Fruit fly (Drosophila melanogaster) whole organism, prepupa: ENCODE measurements around the gene CG34290.

Source experiments
- CG11294 ChIP-seq: fragments of 200-800 bp; sonication (Bioruptor generic); IDR thresholded peaks from 2 replicates; pipeline ENCODE4 v1.3.6; 2022; ENCODE audit warnings: missing biosample characterization, missing genetic modification characterization
- CG11762 ChIP-seq: fragments of 200-800 bp; sonication (Bioruptor generic); optimal IDR thresholded peaks from 3 replicates; lab custom pipeline; 2016; ENCODE audit warnings: missing biosample characterization, missing genetic modification characterization; ENCODE audit not compliant: insufficient read depth
- CG15336 ChIP-seq: fragments of 200-800 bp; sonication (Bioruptor generic); IDR thresholded peaks from 2 replicates; pipeline ENCODE4 v1.3.6; 2022; ENCODE audit warnings: missing biosample characterization, missing genetic modification characterization
- CG1621 ChIP-seq: fragments of 200-800 bp; sonication (Bioruptor generic); optimal IDR thresholded peaks from 3 replicates; lab custom pipeline; 2018; ENCODE audit warnings: missing biosample characterization, mild to moderate bottlenecking, missing genetic modification characterization
- CG16779 ChIP-seq: fragments of 200-800 bp; sonication (Bioruptor generic); optimal IDR thresholded peaks from 3 replicates; lab custom pipeline; 2017; ENCODE audit warnings: missing biosample characterization, mild to moderate bottlenecking, missing genetic modification characterization
- CG31627 ChIP-seq: fragments of 200-800 bp; sonication (Bioruptor generic); optimal IDR thresholded peaks from 3 replicates; lab custom pipeline; 2016; ENCODE audit warnings: missing biosample characterization, missing genetic modification characterization
- CG32006 ChIP-seq: fragments of 200-800 bp; sonication (Bioruptor generic); optimal IDR thresholded peaks from 3 replicates; lab custom pipeline; 2017; ENCODE audit warnings: missing biosample characterization, mild to moderate bottlenecking, missing genetic modification characterization
- CG34406 ChIP-seq: fragments of 200-800 bp; sonication (Bioruptor generic); optimal IDR thresholded peaks from 3 replicates; lab custom pipeline; 2016; ENCODE audit warnings: missing biosample characterization, missing genetic modification characterization
- CG4318 ChIP-seq: fragments of 200-800 bp; sonication (Bioruptor generic); optimal IDR thresholded peaks from 3 replicates; lab custom pipeline; 2017; ENCODE audit warnings: missing biosample characterization, mild to moderate bottlenecking, missing genetic modification characterization
- CG6163 ChIP-seq: fragments of 200-800 bp; sonication (Bioruptor generic); IDR thresholded peaks from 3 replicates; pipeline ENCODE4 v1.3.6; 2022; ENCODE audit warnings: missing biosample characterization, missing genetic modification characterization
- CG6808 ChIP-seq: fragments of 200-800 bp; sonication (Bioruptor generic); optimal IDR thresholded peaks from 3 replicates; lab custom pipeline; 2017; ENCODE audit warnings: missing biosample characterization, missing genetic modification characterization, mild to moderate bottlenecking, moderate library complexity, missing genetic modification reagents
- CG6854 ChIP-seq: fragments of 200-800 bp; sonication (Bioruptor generic); optimal IDR thresholded peaks from 2 replicates; lab custom pipeline; 2017; ENCODE audit warnings: missing biosample characterization, mild to moderate bottlenecking, missing genetic modification characterization
- CG7368 ChIP-seq: fragments of 200-800 bp; sonication (Bioruptor generic); optimal IDR thresholded peaks from 3 replicates; lab custom pipeline; 2016; ENCODE audit warnings: missing biosample characterization, missing genetic modification characterization
- CG8119 ChIP-seq: fragments of 200-800 bp; sonication (Bioruptor generic); IDR thresholded peaks from 3 replicates; pipeline ENCODE4 v1.3.6; 2022; ENCODE audit warnings: missing biosample characterization, missing genetic modification characterization
- CG8319 ChIP-seq: fragments of 200-800 bp; sonication (Bioruptor generic); optimal IDR thresholded peaks from 3 replicates; lab custom pipeline; 2016; ENCODE audit warnings: missing biosample characterization, missing genetic modification characterization
- CG9139 ChIP-seq: fragments of 200-800 bp; sonication (Bioruptor generic); optimal IDR thresholded peaks from 3 replicates; lab custom pipeline; 2017; ENCODE audit warnings: missing biosample characterization, mild to moderate bottlenecking, missing genetic modification characterization
- Eip75B ChIP-seq: fragments of 200-800 bp; sonication (Bioruptor generic); optimal IDR thresholded peaks from 3 replicates; lab custom pipeline; 2016; ENCODE audit warnings: missing biosample characterization, missing genetic modification characterization
- Eip78C ChIP-seq: fragments of 200-800 bp; sonication (Bioruptor generic); peaks from one replicate; lab custom pipeline; 2016; ENCODE audit warnings: missing biosample characterization, missing genetic modification characterization
- Eip93F ChIP-seq: fragments of 200-800 bp; sonication (Bioruptor generic); optimal IDR thresholded peaks from 2 replicates; lab custom pipeline; 2016; ENCODE audit warnings: missing biosample characterization, mild to moderate bottlenecking, missing genetic modification characterization
- Ets21C ChIP-seq: fragments of 200-800 bp; sonication (Bioruptor generic); optimal IDR thresholded peaks from 3 replicates; lab custom pipeline; 2016; ENCODE audit warnings: missing biosample characterization, missing genetic modification characterization
- Ets96B ChIP-seq: fragments of 200-800 bp; optimal IDR thresholded peaks from 2 replicates; lab custom pipeline; 2019; ENCODE audit warnings: missing biosample characterization, mild to moderate bottlenecking, missing genetic modification characterization, moderate library complexity
- Gug ChIP-seq: fragments of 200-800 bp; sonication (Bioruptor generic); IDR thresholded peaks from 2 replicates; pipeline ENCODE4 v1.3.6; 2022; ENCODE audit warnings: missing biosample characterization, missing genetic modification characterization
- Hr38 ChIP-seq: sonication (Bioruptor generic); optimal IDR thresholded peaks from 2 replicates; lab custom pipeline; 2016; ENCODE audit warnings: missing biosample characterization, missing genetic modification characterization
- Hr39 ChIP-seq: fragments of 200-800 bp; sonication (Bioruptor generic); optimal IDR thresholded peaks from 2 replicates; lab custom pipeline; 2016; ENCODE audit warnings: missing biosample characterization, missing genetic modification characterization
- Hr4 ChIP-seq: fragments of 200-800 bp; sonication (Bioruptor generic); optimal IDR thresholded peaks from 3 replicates; lab custom pipeline; 2016; ENCODE audit warnings: missing biosample characterization, missing genetic modification characterization
- Lpt ChIP-seq: fragments of 200-800 bp; sonication (Bioruptor generic); optimal IDR thresholded peaks from 3 replicates; lab custom pipeline; 2016; ENCODE audit warnings: missing biosample characterization, missing genetic modification characterization
- Met ChIP-seq: fragments of 200-800 bp; sonication (Bioruptor generic); optimal IDR thresholded peaks from 3 replicates; lab custom pipeline; 2016; ENCODE audit warnings: missing biosample characterization, missing genetic modification characterization
- OdsH ChIP-seq: fragments of 200-800 bp; sonication (Bioruptor generic); optimal IDR thresholded peaks from 3 replicates; lab custom pipeline; 2016; ENCODE audit warnings: missing biosample characterization, missing genetic modification characterization
- Sox102F ChIP-seq: fragments of 200-800 bp; sonication (Bioruptor generic); optimal IDR thresholded peaks from 2 replicates; lab custom pipeline; 2016; ENCODE audit warnings: missing biosample characterization, mild to moderate bottlenecking, missing genetic modification characterization
- Sox14 ChIP-seq: fragments of 200-800 bp; sonication (Bioruptor generic); optimal IDR thresholded peaks from 3 replicates; lab custom pipeline; 2016; ENCODE audit warnings: missing biosample characterization, missing genetic modification characterization
- acj6 ChIP-seq: fragments of 200-800 bp; sonication (Bioruptor generic); optimal IDR thresholded peaks from 3 replicates; lab custom pipeline; 2016; ENCODE audit warnings: missing biosample characterization, missing genetic modification characterization
- dsx ChIP-seq: fragments of 200-800 bp; optimal IDR thresholded peaks from 3 replicates; lab custom pipeline; 2019; ENCODE audit warnings: missing biosample characterization, mild to moderate bottlenecking, missing genetic modification characterization, moderate library complexity; ENCODE audit not compliant: poor library complexity, severe bottlenecking
- eg ChIP-seq: fragments of 200-800 bp; sonication (Bioruptor generic); IDR thresholded peaks from 3 replicates; pipeline ENCODE4 v1.3.6; 2022; ENCODE audit warnings: missing biosample characterization, missing genetic modification characterization
- esn ChIP-seq: fragments of 200-800 bp; sonication (Bioruptor generic); optimal IDR thresholded peaks from 2 replicates; lab custom pipeline; 2016; ENCODE audit warnings: missing biosample characterization, mild to moderate bottlenecking, missing genetic modification characterization, moderate library complexity
- fd59A ChIP-seq: fragments of 200-800 bp; sonication (Bioruptor generic); optimal IDR thresholded peaks from 2 replicates; lab custom pipeline; 2017; ENCODE audit warnings: missing biosample characterization, mild to moderate bottlenecking, missing genetic modification characterization, missing genetic modification reagents
- fkh ChIP-seq: fragments of 200-800 bp; sonication (Bioruptor generic); optimal IDR thresholded peaks from 3 replicates; lab custom pipeline; 2017; ENCODE audit warnings: missing biosample characterization, mild to moderate bottlenecking, missing genetic modification characterization, moderate library complexity
- lz ChIP-seq: fragments of 200-800 bp; sonication (Bioruptor generic); optimal IDR thresholded peaks from 3 replicates; lab custom pipeline; 2016; ENCODE audit warnings: missing biosample characterization, missing genetic modification characterization
- net ChIP-seq: fragments of 200-800 bp; sonication (Bioruptor generic); optimal IDR thresholded peaks from 3 replicates; lab custom pipeline; 2016; ENCODE audit warnings: missing biosample characterization, missing genetic modification characterization
- pdm3 ChIP-seq: fragments of 200-800 bp; sonication (Bioruptor generic); optimal IDR thresholded peaks from 3 replicates; lab custom pipeline; 2016; ENCODE audit warnings: missing biosample characterization, missing genetic modification characterization
- salr ChIP-seq, 2 experiments: fragments of 200-800 bp; sonication (Bioruptor generic); optimal IDR thresholded peaks; 3 replicates each; lab custom pipeline; 2016 to 2018; ENCODE audit warnings: missing biosample characterization in 2 of 2, missing genetic modification characterization in 2 of 2, mild to moderate bottlenecking in 1 of 2
- spab ChIP-seq: fragments of 200-800 bp; sonication (Bioruptor generic); optimal IDR thresholded peaks from 2 replicates; lab custom pipeline; 2017; ENCODE audit warnings: missing biosample characterization, mild to moderate bottlenecking, missing genetic modification characterization, missing genetic modification reagents
- ss ChIP-seq, 2 experiments: fragments of 200-800 bp; sonication (Bioruptor generic); optimal IDR thresholded peaks; 2 replicates in 1 of 2; 3 replicates in 1 of 2; lab custom pipeline; 2017 to 2018; ENCODE audit warnings: mild to moderate bottlenecking in 2 of 2, missing biosample characterization in 2 of 2, missing genetic modification characterization in 2 of 2, moderate library complexity in 1 of 2
- svp ChIP-seq: fragments of 200-800 bp; sonication (Bioruptor generic); peaks from one replicate; lab custom pipeline; 2016; ENCODE audit warnings: missing biosample characterization, missing genetic modification characterization
- topi ChIP-seq: fragments of 200-800 bp; sonication (Bioruptor generic); optimal IDR thresholded peaks from 3 replicates; lab custom pipeline; 2016; ENCODE audit warnings: missing biosample characterization, missing genetic modification characterization
- vri ChIP-seq: fragments of 200-800 bp; sonication (Bioruptor generic); optimal IDR thresholded peaks from 3 replicates; lab custom pipeline; 2016; ENCODE audit warnings: missing biosample characterization, mild to moderate bottlenecking, missing genetic modification characterization

CG34290 gene

dm6 chr3R:24272775-24273290 lies 16.8 kb downstream of the CG34290 start, which contains the start of gene Orct2 (continued):
- TF ChIP-seq CG4318 (GFP tag; lab: Kevin White, UChicago) (no peak), ss (GFP tag; optimal IDR thresholded peaks at IDR 0.05; lab: Kevin White, UChicago) (peak; percentile 24 to 33), spab (GFP tag; lab: Kevin White, UChicago) (peak; percentile 10), acj6 (GFP tag; lab: Kevin White, UChicago) (no peak), CG6808 (peak; percentile 39), salr (GFP tag; optimal IDR thresholded peaks at IDR 0.05; lab: Kevin White, UChicago) (no peak), Met (GFP tag; lab: Kevin White, UChicago) (peak; percentile 41), Sox102F (GFP tag; lab: Kevin White, UChicago) (peak; percentile 30), CG16779 (tag; lab: Kevin White, UChicago) (peak; percentile 47), CG9139 (peak; percentile 4), CG8119 (peak; percentile 51; the same call in 1 of the 3 replicates), CG8319 (GFP tag; lab: Kevin White, UChicago) (no peak), CG1621 (tag; lab: Kevin White, UChicago) (peak; percentile 41), fkh (GFP tag; lab: Kevin White, UChicago) (peak; percentile 74), svp (peak; percentile 42), esn (no peak)

dm6 chr3R:24272232-24272631 lies 17.4 kb downstream of the CG34290 start:
- no peak for TF ChIP-seq CG11294 (GFP tag; lab: Robert Waterston, UW)
- peak; percentile 41 for TF ChIP-seq Hr4 (GFP tag; lab: Kevin White, UChicago)
- TF ChIP-seq Eip78C = peak; percentile 78
- TF ChIP-seq dsx (GFP tag; lab: Kevin White, UChicago) = peak; percentile 15
- TF ChIP-seq Met (GFP tag; lab: Kevin White, UChicago) = peak; percentile 9
- TF ChIP-seq OdsH (GFP tag; lab: Kevin White, UChicago) = no peak

- TF ChIP-seq CG32006 (GFP tag; lab: Kevin White, UChicago) (no peak), CG8119 (peak; percentile 26; the same call in 1 of the 3 replicates), CG16779 (tag; lab: Kevin White, UChicago) (no peak), dsx (GFP tag; lab: Kevin White, UChicago) (peak; percentile 42), Gug (GFP tag; lab: Robert Waterston, UW) (no peak), Sox14 (GFP tag; lab: Kevin White, UChicago) (peak; percentile 28), CG4318 (GFP tag; lab: Kevin White, UChicago) (no peak), CG1621 (tag; lab: Kevin White, UChicago) (peak; percentile 10), Hr39 (GFP tag; lab: Kevin White, UChicago) (no peak), net (no peak), acj6 (GFP tag; lab: Kevin White, UChicago) (no peak), CG7368 (GFP tag; lab: Kevin White, UChicago) (no peak), esn (peak; percentile 42), svp (no peak), pdm3 (GFP tag; lab: Kevin White, UChicago) (no peak), CG8319 (GFP tag; lab: Kevin White, UChicago) (no peak), topi (GFP tag; lab: Kevin White, UChicago) (no peak), lz (GFP tag; lab: Kevin White, UChicago) (no peak), CG15336 (GFP tag; lab: Robert Waterston, UW) (peak; percentile 42; the same call in 1 of the 2 replicates), vri (GFP tag; lab: Kevin White, UChicago) (no peak), CG6854 (peak; percentile 64), CG11762 (GFP tag; lab: Kevin White, UChicago) (no peak), CG34406 (GFP tag; lab: Kevin White, UChicago) (no peak), Met (GFP tag; lab: Kevin White, UChicago) (no peak), fd59A (no peak), CG6163 (peak; percentile 36; the same call in 1 of the 3 replicates), Eip75B (GFP tag; lab: Kevin White, UChicago) (peak; percentile 27), eg (GFP tag; lab: Robert Waterston, UW) (peak; percentile 24; the same call in 1 of the 3 replicates), CG31627 (GFP tag; lab: Kevin White, UChicago) (no peak), Sox102F (GFP tag; lab: Kevin White, UChicago) (no peak), Ets21C (no peak), Hr38 (GFP tag; lab: Kevin White, UChicago) (no peak), salr (GFP tag; optimal IDR thresholded peaks at IDR 0.05; lab: Kevin White, UChicago) (no peak), Lpt (no peak), OdsH (GFP tag; lab: Kevin White, UChicago) (no peak), CG6808 (no peak), Eip93F (no peak), Ets96B (tag; lab: Kevin White, UChicago) (peak; percentile 1), fkh (GFP tag; lab: Kevin White, UChicago) (peak; percentile 47)
Observed at dm6 chr3R:24271071-24271470, 18.5 kb downstream of the CG34290 start, which contains the start of gene jar. TSS of gene jar (minus strand) at chr3R:24271233.
